Worm (Caenorhabditis elegans) whole organism, midembryonic: ENCODE results near the gene srw-102.

ENCODE experiments used
- cog-1 ChIP-seq: sonication (generic microtip); optimal IDR thresholded peaks from 2 replicates; lab custom pipeline; 2016; ENCODE audit warnings: missing genetic modification characterization, missing compliant biosample characterization
- flt-1 ChIP-seq: fragments of 200-800 bp; sonication (Bioruptor generic); IDR thresholded peaks from 2 replicates; pipeline ENCODE4 v1.3.6; 2022; ENCODE audit warnings: missing genetic modification characterization, missing compliant biosample characterization
- med-1 ChIP-seq: sonication (generic microtip); optimal IDR thresholded peaks from 2 replicates; lab custom pipeline; 2017; ENCODE audit warnings: missing genetic modification characterization, mild to moderate bottlenecking, missing compliant biosample characterization, antibody characterized with exemption, missing genetic modification reagents; ENCODE audit not compliant: insufficient read depth
- tab-1 ChIP-seq: fragments of 200-800 bp; sonication (Bioruptor generic); IDR thresholded peaks from 2 replicates; pipeline ENCODE4 v1.3.6; 2022; ENCODE audit warnings: missing genetic modification characterization, missing compliant biosample characterization
- ztf-23 ChIP-seq: fragments of 200-800 bp; sonication (Bioruptor generic); IDR thresholded peaks from 2 replicates; pipeline ENCODE4 v1.3.6; 2022; ENCODE audit warnings: missing genetic modification reagents, missing genetic modification characterization, missing compliant biosample characterization

- TF ChIP-seq med-1 (GFP tag; lab: Kevin White, UChicago) (no peak), tab-1 (no peak), ztf-23 (no peak), flt-1 (GFP tag; lab: Robert Waterston, UW) (no peak), cog-1 (no peak)
Observed at ce11 chrV:1734569-1734968, 14.5 kb downstream of the srw-102 start, which contains the start of gene str-160.
